Fruit fly (Drosophila melanogaster): ENCODE results near the gene bard.

DNA sequence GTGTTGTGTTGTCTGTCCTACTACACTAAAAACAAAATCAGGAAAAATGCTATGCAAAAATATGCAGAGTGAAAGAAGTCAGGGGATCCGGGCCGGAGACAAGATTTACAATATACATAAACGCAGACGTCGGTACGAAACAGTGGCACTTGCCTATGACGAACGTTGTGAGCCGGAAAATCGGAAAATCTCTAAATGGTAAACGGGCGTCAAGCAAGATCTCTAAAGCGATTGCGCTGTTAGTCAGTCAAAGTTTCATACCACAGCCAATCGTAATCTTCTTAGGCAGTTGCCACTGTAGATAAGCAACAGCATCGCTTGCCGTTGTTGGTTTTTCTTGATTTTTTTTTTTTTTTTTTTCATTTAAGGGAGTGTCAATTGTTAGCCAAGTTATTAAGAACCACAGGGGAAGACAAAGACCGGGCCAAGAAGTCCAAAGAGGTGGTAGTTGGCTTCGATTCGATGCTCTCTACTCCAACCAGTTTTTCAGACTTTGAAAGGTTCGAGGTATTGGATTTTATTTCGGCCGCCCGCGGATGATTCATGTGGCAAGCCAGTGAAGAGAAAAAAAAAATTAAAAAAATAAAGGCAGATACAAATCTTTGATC is 44.3 kb downstream of the bard start:
- TF ChIP-seq lola (GFP tag; optimal IDR thresholded peaks at IDR 0.05) (no peak), psq (GFP tag; optimal IDR thresholded peaks at IDR 0.05) (peak; percentile 58), GATAd (GFP tag; optimal IDR thresholded peaks at IDR 0.05) (no peak), Myc (optimal IDR thresholded peaks at IDR 0.05) (no peak), Jra (GFP tag; optimal IDR thresholded peaks at IDR 0.05) (peak; percentile 29), Dif (GFP tag; optimal IDR thresholded peaks at IDR 0.05; ENCODE audit: partially characterized antibody) (no peak), CG32264 (GFP tag; optimal IDR thresholded peaks at IDR 0.05) (peak; percentile 21), ey (GFP tag; optimal IDR thresholded peaks at IDR 0.05) (peak; percentile 81), Hr78 (GFP tag; optimal IDR thresholded peaks at IDR 0.05) (no peak), HLH106 (tag; optimal IDR thresholded peaks at IDR 0.05) (peak; percentile 89), OdsH (GFP tag; optimal IDR thresholded peaks at IDR 0.05) (peak; percentile 69), h (GFP tag; optimal IDR thresholded peaks at IDR 0.05) (peak; percentile 84)

Data from whole organism, wandering third instar larva.